Worm (Caenorhabditis elegans) whole organism, L4 larva: ENCODE data around the gene F40F8.4.

Experiments used
- F49E8.2 ChIP-seq: sonication (generic microtip); optimal IDR thresholded peaks from 2 replicates; lab custom pipeline; 2016; ENCODE audit warnings: missing compliant biosample characterization, mild to moderate bottlenecking, missing genetic modification characterization, borderline replicate concordance
- ceh-32 ChIP-seq: sonication (generic microtip); optimal IDR thresholded peaks from 2 replicates; lab custom pipeline; 2016; ENCODE audit warnings: mild to moderate bottlenecking, missing genetic modification characterization, missing compliant biosample characterization; ENCODE audit not compliant: poor library complexity
- ces-1 ChIP-seq: fragments of 150-350 bp; sonication (generic microtip); optimal IDR thresholded peaks from 4 replicates; lab custom pipeline; 2014; ENCODE audit warnings: missing biosample characterization, missing genetic modification reagents, missing genetic modification characterization
- egl-27 ChIP-seq: sonication (generic microtip); optimal IDR thresholded peaks from 3 replicates; lab custom pipeline; 2017; ENCODE audit warnings: missing biosample characterization, missing genetic modification reagents, missing genetic modification characterization
- nhr-10 ChIP-seq: fragments of 150-350 bp; optimal IDR thresholded peaks from 2 replicates; lab custom pipeline; 2014; ENCODE audit warnings: missing biosample characterization, missing genetic modification characterization
- nhr-102 ChIP-seq: sonication (generic microtip); optimal IDR thresholded peaks from 2 replicates; lab custom pipeline; 2016; ENCODE audit warnings: mild to moderate bottlenecking, missing genetic modification characterization, moderate library complexity, missing compliant biosample characterization
- nhr-11 ChIP-seq: fragments of 150-350 bp; optimal IDR thresholded peaks from 2 replicates; lab custom pipeline; 2014; ENCODE audit warnings: missing biosample characterization, missing genetic modification characterization
- pqm-1 ChIP-seq: sonication (generic microtip); optimal IDR thresholded peaks from 2 replicates; lab custom pipeline; 2017; ENCODE audit warnings: missing biosample characterization, missing genetic modification characterization
- snpc-4 ChIP-seq: fragments of 150-350 bp; optimal IDR thresholded peaks from 2 replicates; lab custom pipeline; 2014; ENCODE audit warnings: missing biosample characterization, missing genetic modification characterization
- spr-3 ChIP-seq: fragments of 200-800 bp; sonication (Bioruptor generic); optimal IDR thresholded peaks from 2 replicates; lab custom pipeline; 2018; ENCODE audit warnings: mild to moderate bottlenecking, missing genetic modification characterization, missing compliant biosample characterization
- ztf-11 ChIP-seq: fragments of 150-350 bp; optimal IDR thresholded peaks from 2 replicates; lab custom pipeline; 2014; ENCODE audit warnings: missing biosample characterization, missing genetic modification characterization

DNA sequence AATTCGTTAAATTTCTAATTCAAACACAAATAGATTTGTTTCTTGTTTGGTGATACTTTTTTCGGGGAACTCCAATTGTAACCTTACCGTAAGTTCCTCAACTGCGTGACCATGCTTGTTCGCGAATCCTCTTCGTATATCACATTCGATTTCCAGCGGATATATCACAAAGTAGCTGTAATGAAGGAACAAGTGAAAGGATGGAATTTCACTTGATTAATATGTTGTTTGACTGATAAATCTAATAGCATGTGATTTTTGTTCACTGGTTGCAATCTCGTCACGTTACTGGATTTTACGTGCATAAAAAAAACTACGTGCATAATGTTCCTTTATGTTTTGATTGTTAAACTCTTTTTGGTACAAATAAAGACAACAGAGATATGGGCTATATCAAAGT, 21.6 kb upstream of the F40F8.4 start:
- TF ChIP-seq spr-3 (GFP tag; lab: Kevin White, UChicago) (no peak), nhr-11 (tag; lab: Kevin White, UChicago) (no peak), nhr-102 (tag; lab: Kevin White, UChicago) (no peak), pqm-1 (no peak), ceh-32 (no peak), nhr-10 (tag; lab: Kevin White, UChicago) (no peak), snpc-4 (no peak), ztf-11 (no peak), ces-1 (GFP tag; lab: Kevin White, UChicago) (no peak), egl-27 (no peak), F49E8.2 (no peak)
